Fruit fly (Drosophila melanogaster) Kc167 (cell line): ENCODE results near the gene Ptp99A.

ENCODE experiments used
- Myc ChIP-seq: fragments of >200 bp; optimal IDR thresholded peaks from 2 replicates; lab custom pipeline; 2017; ENCODE audit warnings: missing external identifiers
- Sin3A ChIP-seq: fragments of >200 bp; optimal IDR thresholded peaks from 2 replicates; lab custom pipeline; 2018; ENCODE audit warnings: missing external identifiers

- TF ChIP-seq Myc (lab: Kevin White, UChicago) = no peak
- TF ChIP-seq Sin3A (lab: Kevin White, UChicago) = no peak
These were observed 83.6 kb downstream of the Ptp99A start for dm6 chr3R:29461069-29461468.
